Worm (Caenorhabditis elegans) whole organism, L4 larva: ENCODE results near the gene ZK250.14.

Experiments
- hlh-30 ChIP-seq: sonication (generic microtip); optimal IDR thresholded peaks from 2 replicates; lab custom pipeline; 2017; ENCODE audit warnings: antibody characterized with exemption, mild to moderate bottlenecking, missing genetic modification characterization, missing compliant biosample characterization; ENCODE audit not compliant: insufficient read depth
- lin-15B ChIP-seq: fragments of 150-350 bp; sonication (generic microtip); optimal IDR thresholded peaks from 3 replicates; lab custom pipeline; 2014; ENCODE audit warnings: missing biosample characterization, missing genetic modification characterization
- lsy-2 ChIP-seq, 2 experiments: fragments of 150-350 bp in 1 of 2; sonication (generic microtip) in 1 of 2; optimal IDR thresholded peaks; 2 replicates each; lab custom pipeline; 2014 to 2017; ENCODE audit warnings: missing biosample characterization in 2 of 2, missing genetic modification characterization in 2 of 2
- mdl-1 ChIP-seq, 2 experiments: fragments of 150-350 bp in 1 of 2; sonication (generic microtip) in 1 of 2; optimal IDR thresholded peaks; 2 replicates each; lab custom pipeline; 2014 to 2017; ENCODE audit warnings: missing biosample characterization in 2 of 2, missing genetic modification characterization in 2 of 2
- ztf-11 ChIP-seq: fragments of 150-350 bp; optimal IDR thresholded peaks from 2 replicates; lab custom pipeline; 2014; ENCODE audit warnings: missing biosample characterization, missing genetic modification characterization

ce11 chrII:1949119-1949518 is 4.1 kb upstream of the ZK250.14 start:
- TF ChIP-seq lsy-2 (tag; optimal IDR thresholded peaks at IDR 0.05; lab: Kevin White, UChicago) (no peak), ztf-11 (tag; lab: Kevin White, UChicago) (no peak), mdl-1 (tag; optimal IDR thresholded peaks at IDR 0.05; lab: Kevin White, UChicago) (no peak), lin-15B (tag; lab: Kevin White, UChicago) (no peak), hlh-30 (no peak)
